Fruit fly (Drosophila melanogaster): Measurements from ENCODE around the gene HemK2.
A peak's percentile ranks its signal among the peaks of the same experiment; 100 is the strongest.

Gene HemK2

DNA sequence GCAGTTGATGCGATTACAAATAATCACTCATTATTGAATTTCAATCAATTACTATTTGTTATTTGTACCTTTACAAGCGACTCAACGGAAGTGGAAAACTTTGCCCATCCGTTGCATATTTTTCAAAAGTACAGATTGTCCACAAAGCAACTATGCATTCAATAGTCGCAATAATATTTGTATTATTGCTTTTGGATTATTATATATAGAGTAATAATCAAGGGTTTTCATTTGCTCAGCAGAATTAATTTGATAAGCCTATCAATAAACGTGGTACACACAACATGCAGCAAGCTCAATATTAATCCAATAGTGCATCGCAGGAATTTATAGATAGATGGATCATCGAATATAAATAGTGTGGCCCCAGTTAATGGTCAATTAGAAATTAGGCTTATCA lies 30.9 kb downstream of the HemK2 start:
- TF ChIP-seq CG8301 (tag; optimal IDR thresholded peaks at IDR 0.05): peak; percentile 3
- no peak for TF ChIP-seq gl (tag; optimal IDR thresholded peaks at IDR 0.05)
- TF ChIP-seq fd96Ca (GFP tag; IDR thresholded peaks at IDR 0.05): no peak
- TF ChIP-seq CG14655 (GFP tag; optimal IDR thresholded peaks at IDR 0.05): peak; percentile 12
- 0 out of 3 replicates have a peak, but pooled peaks have one; percentile 30 for TF ChIP-seq CG4496 (GFP tag; IDR thresholded peaks at IDR 0.05)

DNA sequence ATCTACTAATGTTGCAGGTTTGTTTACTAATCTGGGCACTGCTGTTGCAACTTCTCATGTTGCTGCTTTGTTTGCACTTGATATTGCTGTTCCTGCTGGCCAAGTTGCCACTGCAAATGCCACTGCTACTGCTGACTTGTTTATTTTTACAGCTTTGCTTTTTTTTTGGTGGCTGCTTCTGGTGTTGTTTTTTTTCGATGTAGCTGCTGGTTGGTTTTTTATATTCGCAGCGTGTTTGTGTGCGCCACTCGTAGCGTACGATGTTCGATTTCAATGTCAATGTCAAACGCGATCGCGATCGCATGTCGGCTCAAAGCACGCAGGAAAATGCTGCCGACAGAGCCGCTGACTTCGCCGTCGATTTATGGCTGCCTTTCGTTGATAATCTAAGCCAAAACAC lies 31.7 kb downstream of the HemK2 start:
- TF ChIP-seq CG13204 (GFP tag; optimal IDR thresholded peaks at IDR 0.05) (peak; percentile 27), CG12605 (GFP tag; IDR thresholded peaks at IDR 0.05) (peak; percentile 43; the same call in 1 of the 2 replicates), CG34367 (tag; optimal IDR thresholded peaks at IDR 0.05) (no peak), CG15710 (tag; optimal IDR thresholded peaks at IDR 0.05) (peak; percentile 8), CG8159 (tag; optimal IDR thresholded peaks at IDR 0.05) (no peak)

DNA sequence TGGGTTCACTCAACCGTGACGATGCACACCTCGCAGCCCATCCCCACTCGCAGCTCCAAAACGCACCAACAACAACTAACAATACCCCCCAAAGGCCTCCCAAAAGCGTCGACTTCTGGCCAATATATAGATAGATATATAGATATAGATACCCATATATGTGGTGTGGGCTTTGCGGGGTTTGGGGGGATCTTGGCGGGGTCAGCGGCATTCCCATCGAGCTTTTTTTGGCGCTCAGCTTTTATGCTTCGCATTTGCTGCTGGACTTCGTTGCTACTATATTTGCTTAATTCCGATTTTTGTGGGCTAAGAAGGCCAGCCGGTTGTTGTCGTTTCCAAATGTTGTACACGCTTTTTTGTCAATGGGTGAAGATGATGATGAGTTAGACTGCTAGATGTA lies 32.1 kb downstream of the HemK2 start:
- TF ChIP-seq Ets98B (GFP tag; IDR thresholded peaks at IDR 0.05) (no peak), CG14655 (GFP tag; optimal IDR thresholded peaks at IDR 0.05) (no peak), gl (tag; optimal IDR thresholded peaks at IDR 0.05) (no peak), Pif1A (GFP tag; optimal IDR thresholded peaks at IDR 0.05) (no peak), CG34367 (tag; optimal IDR thresholded peaks at IDR 0.05) (no peak), CG12605 (GFP tag; IDR thresholded peaks at IDR 0.05) (no peak), fd96Ca (GFP tag; IDR thresholded peaks at IDR 0.05) (no peak), D1 (tag; optimal IDR thresholded peaks at IDR 0.05) (no peak), rn (GFP tag; IDR thresholded peaks at IDR 0.05) (no peak), Snoo (tag; optimal IDR thresholded peaks at IDR 0.05) (no peak), Pif1B (GFP tag; optimal IDR thresholded peaks at IDR 0.05) (no peak), CG15710 (tag; optimal IDR thresholded peaks at IDR 0.05) (no peak), CG9948 (tag; optimal IDR thresholded peaks at IDR 0.05) (no peak), CG17806 (tag; optimal IDR thresholded peaks at IDR 0.05) (no peak), EcR (GFP tag; optimal IDR thresholded peaks at IDR 0.05) (no peak), CG8301 (tag; optimal IDR thresholded peaks at IDR 0.05) (no peak), CG8159 (tag; optimal IDR thresholded peaks at IDR 0.05) (no peak), CG4496 (GFP tag; IDR thresholded peaks at IDR 0.05) (no peak), CG32121 (GFP tag; IDR thresholded peaks at IDR 0.05) (no peak)

DNA sequence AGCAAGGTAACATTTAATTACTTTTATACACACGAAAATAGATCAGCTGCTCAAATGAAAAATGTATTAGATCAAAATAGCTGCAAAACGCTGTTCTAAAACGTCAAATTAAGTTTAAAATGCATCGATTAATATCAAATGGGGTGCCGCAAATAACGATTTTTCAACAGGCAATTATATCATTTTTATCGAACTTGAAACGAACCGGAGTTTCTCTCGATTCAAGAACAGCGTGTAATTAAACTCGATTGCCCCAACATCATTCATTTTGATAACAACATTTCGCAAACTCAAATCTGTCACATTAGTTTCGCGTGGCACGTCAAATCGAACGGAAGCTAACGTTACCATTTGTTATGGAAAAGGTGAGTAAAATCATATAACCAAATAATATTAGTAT lies 34.1 kb downstream of the HemK2 start, which contains the start of gene CG31689:
Gene CG31689 (plus strand): TSS at position 301 of the 400 bp plus-strand sequence.
- no peak for TF ChIP-seq CG14655 (GFP tag; optimal IDR thresholded peaks at IDR 0.05)
- TF ChIP-seq CG17806 (tag; optimal IDR thresholded peaks at IDR 0.05): no peak
- TF ChIP-seq Snoo (tag; optimal IDR thresholded peaks at IDR 0.05): no peak
- no peak for TF ChIP-seq CG10348 (GFP tag; IDR thresholded peaks at IDR 0.05)
- TF ChIP-seq CG13204 (GFP tag; optimal IDR thresholded peaks at IDR 0.05): no peak
- no peak for TF ChIP-seq CG32121 (GFP tag; IDR thresholded peaks at IDR 0.05)
- no peak for TF ChIP-seq Pif1B (GFP tag; optimal IDR thresholded peaks at IDR 0.05)
- TF ChIP-seq Ets98B (GFP tag; IDR thresholded peaks at IDR 0.05): no peak
- TF ChIP-seq CG8159 (tag; optimal IDR thresholded peaks at IDR 0.05): no peak
- TF ChIP-seq EcR (GFP tag; optimal IDR thresholded peaks at IDR 0.05): no peak
- TF ChIP-seq CG12605 (GFP tag; IDR thresholded peaks at IDR 0.05): no peak
- no peak for TF ChIP-seq fd96Ca (GFP tag; IDR thresholded peaks at IDR 0.05)

DNA sequence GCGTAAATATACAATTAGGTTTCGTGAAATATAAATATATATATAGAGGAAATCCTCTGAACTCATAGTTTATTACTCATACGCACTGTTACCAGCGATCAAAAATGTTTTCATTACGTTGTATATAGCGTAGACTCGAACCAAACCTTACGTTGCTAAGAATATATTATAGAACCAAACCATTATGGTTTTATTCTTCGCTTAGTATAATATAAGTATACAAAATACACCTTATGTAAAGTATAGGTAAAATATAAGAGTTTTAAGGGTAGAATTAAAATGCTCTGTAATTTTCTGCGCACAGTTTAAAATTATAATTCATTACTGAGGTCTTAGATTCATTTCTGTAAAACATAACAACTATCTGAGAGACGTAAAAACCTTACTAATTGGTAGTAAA lies 35.0 kb downstream of the HemK2 start:
- TF ChIP-seq CG10348 (GFP tag; IDR thresholded peaks at IDR 0.05) (no peak), Pif1A (GFP tag; optimal IDR thresholded peaks at IDR 0.05) (no peak), CG8159 (tag; optimal IDR thresholded peaks at IDR 0.05) (no peak), CG13204 (GFP tag; optimal IDR thresholded peaks at IDR 0.05) (no peak), CG14655 (GFP tag; optimal IDR thresholded peaks at IDR 0.05) (no peak), CG9948 (tag; optimal IDR thresholded peaks at IDR 0.05) (no peak), CG12605 (GFP tag; IDR thresholded peaks at IDR 0.05) (no peak), Snoo (tag; optimal IDR thresholded peaks at IDR 0.05) (no peak), Ets98B (GFP tag; IDR thresholded peaks at IDR 0.05) (no peak)

DNA sequence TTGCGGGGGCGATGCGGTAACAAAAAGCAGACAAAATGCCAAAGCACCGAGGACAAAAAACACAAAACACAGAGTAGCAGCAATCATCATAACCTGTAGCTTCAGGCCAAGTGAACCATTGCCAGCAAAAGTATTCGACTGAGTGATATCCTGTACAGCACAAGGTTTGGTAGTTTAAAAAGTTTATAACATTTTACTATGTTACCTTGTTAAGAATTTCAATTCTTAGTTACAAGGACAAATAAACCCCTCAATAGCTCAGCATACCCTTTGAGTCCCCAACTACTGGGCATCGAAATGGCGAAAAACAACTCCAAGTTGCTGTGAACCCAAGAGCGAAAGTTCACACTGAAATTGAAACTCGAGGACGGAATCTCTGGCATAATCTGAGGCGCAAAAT lies 36.4 kb downstream of the HemK2 start:
- TF ChIP-seq CG32121 (GFP tag; IDR thresholded peaks at IDR 0.05) (no peak), CG15710 (tag; optimal IDR thresholded peaks at IDR 0.05) (no peak), CG4496 (GFP tag; IDR thresholded peaks at IDR 0.05) (peak; percentile 28; the same call in 1 of the 3 replicates), rn (GFP tag; IDR thresholded peaks at IDR 0.05) (no peak), CG14655 (GFP tag; optimal IDR thresholded peaks at IDR 0.05) (no peak), CG12605 (GFP tag; IDR thresholded peaks at IDR 0.05) (no peak)

DNA sequence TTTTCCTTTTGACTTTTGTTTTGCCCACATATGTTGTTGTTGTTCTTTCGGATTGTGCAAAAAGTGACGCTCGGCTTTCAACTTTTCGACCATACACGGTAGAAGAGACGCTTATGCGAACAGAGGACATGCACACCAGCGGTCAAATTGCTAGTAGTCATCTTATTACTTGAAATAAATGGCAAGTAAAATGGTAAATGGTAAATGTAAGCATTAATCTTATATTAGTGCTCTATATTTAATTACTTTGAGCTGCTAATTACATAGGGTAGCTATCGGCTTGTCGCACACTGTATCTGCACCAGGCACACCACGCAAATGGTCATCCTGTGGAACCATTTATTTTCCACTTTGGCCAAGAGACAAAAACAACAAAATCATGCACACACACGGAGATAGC lies 38.2 kb downstream of the HemK2 start:
- TF ChIP-seq CG14655 (GFP tag; optimal IDR thresholded peaks at IDR 0.05): peak; percentile 15
- peak; percentile 28 for TF ChIP-seq CG8159 (tag; optimal IDR thresholded peaks at IDR 0.05)
- no peak for TF ChIP-seq CG8301 (tag; optimal IDR thresholded peaks at IDR 0.05)
- TF ChIP-seq CG15710 (tag; optimal IDR thresholded peaks at IDR 0.05): peak; percentile 17
- TF ChIP-seq CG12605 (GFP tag; IDR thresholded peaks at IDR 0.05): no peak
- TF ChIP-seq rn (GFP tag; IDR thresholded peaks at IDR 0.05): no peak
- no peak for TF ChIP-seq fd96Ca (GFP tag; IDR thresholded peaks at IDR 0.05)
